Fruit fly (Drosophila melanogaster) whole organism, embryonic: ENCODE data around the gene CG11168.

ENCODE experiments used
- Antp ChIP-seq: fragments of 200-800 bp; sonication (Bioruptor generic); optimal IDR thresholded peaks from 3 replicates; lab custom pipeline; 2016; ENCODE audit warnings: missing biosample characterization, missing genetic modification characterization
- CG12659 ChIP-seq: fragments of 200-800 bp; sonication (Bioruptor generic); optimal IDR thresholded peaks from 3 replicates; lab custom pipeline; 2017; ENCODE audit warnings: mild to moderate bottlenecking, missing biosample characterization, missing genetic modification reagents, missing genetic modification characterization
- CG16815 ChIP-seq: fragments of 200-800 bp; sonication (Bioruptor generic); optimal IDR thresholded peaks from 3 replicates; lab custom pipeline; 2017; ENCODE audit warnings: missing biosample characterization, mild to moderate bottlenecking, missing genetic modification characterization
- CG17186 ChIP-seq: fragments of 200-800 bp; sonication (Bioruptor generic); optimal IDR thresholded peaks from 3 replicates; lab custom pipeline; 2017; ENCODE audit warnings: missing biosample characterization, missing genetic modification reagents, missing genetic modification characterization
- CG17328 ChIP-seq: fragments of 200-800 bp; sonication (Bioruptor generic); IDR thresholded peaks from 2 replicates; pipeline ENCODE4 v1.3.6; 2022; ENCODE audit warnings: missing biosample characterization, missing genetic modification characterization
- CG17385 ChIP-seq: fragments of 200-800 bp; sonication (Bioruptor generic); optimal IDR thresholded peaks from 3 replicates; lab custom pipeline; 2018; ENCODE audit warnings: missing biosample characterization, mild to moderate bottlenecking, missing genetic modification characterization
- CG2199 ChIP-seq: fragments of 200-800 bp; sonication (Bioruptor generic); IDR thresholded peaks from 3 replicates; pipeline ENCODE4 v1.3.6; 2022; ENCODE audit warnings: missing biosample characterization, missing genetic modification characterization
- CG3281 ChIP-seq: fragments of 200-800 bp; sonication (Bioruptor generic); optimal IDR thresholded peaks from 3 replicates; lab custom pipeline; 2017; ENCODE audit warnings: missing biosample characterization, mild to moderate bottlenecking, missing genetic modification characterization
- CG4424 ChIP-seq: fragments of 200-800 bp; sonication (Bioruptor generic); optimal IDR thresholded peaks from 3 replicates; lab custom pipeline; 2016; ENCODE audit warnings: missing biosample characterization, missing genetic modification characterization
- CG4617 ChIP-seq: fragments of 200-800 bp; sonication (Bioruptor generic); optimal IDR thresholded peaks from 3 replicates; lab custom pipeline; 2016; ENCODE audit warnings: missing biosample characterization, missing genetic modification characterization, borderline replicate concordance
- CG4707 ChIP-seq: fragments of 200-800 bp; sonication (Bioruptor generic); optimal IDR thresholded peaks from 2 replicates; lab custom pipeline; 2018; ENCODE audit warnings: missing biosample characterization, mild to moderate bottlenecking, missing genetic modification characterization, moderate library complexity
- CG5953 ChIP-seq: fragments of 200-800 bp; sonication (Bioruptor generic); IDR thresholded peaks from 2 replicates; pipeline ENCODE4 v1.3.6; 2022; ENCODE audit warnings: missing biosample characterization, missing genetic modification characterization
- CG6689 ChIP-seq: fragments of 200-800 bp; sonication (Bioruptor generic); IDR thresholded peaks from 2 replicates; pipeline ENCODE4 v1.3.6; 2022; ENCODE audit warnings: missing biosample characterization, missing genetic modification characterization
- CG6765 ChIP-seq: fragments of 200-800 bp; sonication (Bioruptor generic); optimal IDR thresholded peaks from 3 replicates; lab custom pipeline; 2017; ENCODE audit warnings: missing biosample characterization, mild to moderate bottlenecking, missing genetic modification characterization
- CG6813 ChIP-seq: fragments of 200-800 bp; sonication (Bioruptor generic); optimal IDR thresholded peaks from 2 replicates; lab custom pipeline; 2017; ENCODE audit warnings: missing biosample characterization, missing genetic modification characterization, mild to moderate bottlenecking, moderate library complexity, missing genetic modification reagents
- CG7839 ChIP-seq: fragments of 200-800 bp; sonication (Bioruptor generic); optimal IDR thresholded peaks from 3 replicates; lab custom pipeline; 2018; ENCODE audit warnings: missing biosample characterization, mild to moderate bottlenecking, missing genetic modification characterization, moderate library complexity
- CG8281 ChIP-seq: fragments of 200-800 bp; sonication (Bioruptor generic); optimal IDR thresholded peaks from 2 replicates; lab custom pipeline; 2018; ENCODE audit warnings: missing biosample characterization, mild to moderate bottlenecking, missing genetic modification characterization, moderate library complexity
- CG8290 ChIP-seq, 3 experiments: fragments of 200-800 bp; sonication (Bioruptor generic); optimal IDR thresholded peaks; 2 replicates each; lab custom pipeline; 2016 to 2019; ENCODE audit warnings: missing biosample characterization in 3 of 3, missing genetic modification characterization in 3 of 3, mild to moderate bottlenecking in 2 of 3, moderate library complexity in 1 of 3
- CG8359 ChIP-seq: fragments of 200-800 bp; sonication (Bioruptor generic); optimal IDR thresholded peaks from 2 replicates; lab custom pipeline; 2017; ENCODE audit warnings: missing biosample characterization, mild to moderate bottlenecking, missing genetic modification characterization, borderline replicate concordance
- GATAe ChIP-seq: fragments of 200-800 bp; sonication (Bioruptor generic); conservative IDR thresholded peaks from 2 replicates; pipeline ENCODE4 v1.3.6; 2022; ENCODE audit warnings: missing biosample characterization, missing genetic modification characterization
- HLH54F ChIP-seq: fragments of 200-800 bp; sonication (Bioruptor generic); optimal IDR thresholded peaks from 3 replicates; lab custom pipeline; 2016; ENCODE audit warnings: missing biosample characterization, missing genetic modification characterization
- Hmx ChIP-seq: fragments of 200-800 bp; sonication (Bioruptor generic); optimal IDR thresholded peaks from 2 replicates; lab custom pipeline; 2016; ENCODE audit warnings: missing biosample characterization, missing genetic modification characterization
- Meics ChIP-seq: fragments of 200-800 bp; sonication (Bioruptor generic); optimal IDR thresholded peaks from 2 replicates; lab custom pipeline; 2017; ENCODE audit warnings: missing biosample characterization, mild to moderate bottlenecking, missing genetic modification characterization
- NfI ChIP-seq: fragments of 200-800 bp; sonication (Bioruptor generic); optimal IDR thresholded peaks from 3 replicates; lab custom pipeline; 2018; ENCODE audit warnings: missing biosample characterization, mild to moderate bottlenecking, missing genetic modification characterization, moderate library complexity
- Oli ChIP-seq: fragments of 200-800 bp; sonication (Bioruptor generic); optimal IDR thresholded peaks from 2 replicates; lab custom pipeline; 2018; ENCODE audit warnings: missing biosample characterization, mild to moderate bottlenecking, missing genetic modification characterization, moderate library complexity
- PHDP ChIP-seq: fragments of 200-800 bp; sonication (Bioruptor generic); optimal IDR thresholded peaks from 3 replicates; lab custom pipeline; 2018; ENCODE audit warnings: missing biosample characterization, mild to moderate bottlenecking, missing genetic modification characterization, moderate library complexity
- Poxn ChIP-seq: fragments of 200-800 bp; sonication (Bioruptor generic); IDR thresholded peaks from 2 replicates; pipeline ENCODE4 v1.3.6; 2022; ENCODE audit warnings: missing biosample characterization, missing genetic modification characterization
- Ptx1 ChIP-seq: fragments of 200-800 bp; sonication (Bioruptor generic); IDR thresholded peaks from 2 replicates; pipeline ENCODE4 v1.3.6; 2022; ENCODE audit warnings: missing biosample characterization, missing genetic modification characterization
- Spps ChIP-seq: fragments of 200-800 bp; sonication (Bioruptor generic); optimal IDR thresholded peaks from 2 replicates; lab custom pipeline; 2018; ENCODE audit warnings: missing biosample characterization, mild to moderate bottlenecking, missing genetic modification characterization
- ato ChIP-seq: fragments of 200-800 bp; sonication (Bioruptor generic); IDR thresholded peaks from 2 replicates; pipeline ENCODE4 v1.3.6; 2022; ENCODE audit warnings: missing biosample characterization, missing genetic modification characterization; ENCODE audit not compliant: partially characterized antibody
- corto ChIP-seq: fragments of 200-800 bp; sonication (Bioruptor generic); optimal IDR thresholded peaks from 2 replicates; lab custom pipeline; 2016; ENCODE audit warnings: missing biosample characterization, mild to moderate bottlenecking, missing genetic modification characterization, moderate library complexity
- croc ChIP-seq: fragments of 200-800 bp; sonication (Bioruptor generic); conservative IDR thresholded peaks from 3 replicates; pipeline ENCODE4 v1.3.6; 2022; ENCODE audit warnings: missing biosample characterization, missing genetic modification characterization
- fd3F ChIP-seq: fragments of 200-800 bp; sonication (Bioruptor generic); optimal IDR thresholded peaks from 2 replicates; lab custom pipeline; 2018; ENCODE audit warnings: missing biosample characterization, mild to moderate bottlenecking, missing genetic modification characterization, moderate library complexity
- h ChIP-seq: fragments of >200 bp; optimal IDR thresholded peaks from 2 replicates; lab custom pipeline; 2017
- hbn ChIP-seq: fragments of 200-800 bp; sonication (Bioruptor generic); IDR thresholded peaks from 2 replicates; pipeline ENCODE4 v1.3.6; 2022; ENCODE audit warnings: missing biosample characterization, missing genetic modification characterization; ENCODE audit not compliant: partially characterized antibody
- jigr1 ChIP-seq: fragments of 200-800 bp; sonication (Bioruptor generic); IDR thresholded peaks from 3 replicates; pipeline ENCODE4 v1.3.6; 2022; ENCODE audit warnings: missing biosample characterization, missing genetic modification characterization
- jing ChIP-seq: fragments of 200-800 bp; sonication (Bioruptor generic); optimal IDR thresholded peaks from 2 replicates; lab custom pipeline; 2018; ENCODE audit warnings: missing biosample characterization, mild to moderate bottlenecking, missing genetic modification characterization
- jumu ChIP-seq: fragments of 200-800 bp; sonication (Bioruptor generic); optimal IDR thresholded peaks from 3 replicates; lab custom pipeline; 2016; ENCODE audit warnings: missing biosample characterization, missing genetic modification characterization
- lilli ChIP-seq: fragments of 200-800 bp; sonication (Bioruptor generic); optimal IDR thresholded peaks from 3 replicates; lab custom pipeline; 2016; ENCODE audit warnings: missing biosample characterization, missing genetic modification characterization
- mirr ChIP-seq: fragments of 200-800 bp; sonication (Bioruptor generic); optimal IDR thresholded peaks from 3 replicates; lab custom pipeline; 2018; ENCODE audit warnings: missing biosample characterization, mild to moderate bottlenecking, missing genetic modification characterization
- oc ChIP-seq: fragments of 200-800 bp; sonication (Bioruptor generic); optimal IDR thresholded peaks from 2 replicates; lab custom pipeline; 2018; ENCODE audit warnings: missing biosample characterization, mild to moderate bottlenecking, missing genetic modification characterization, moderate library complexity
- pnt ChIP-seq: fragments of 200-800 bp; sonication (Bioruptor generic); optimal IDR thresholded peaks from 3 replicates; lab custom pipeline; 2016; ENCODE audit warnings: missing biosample characterization, missing genetic modification characterization
- pzg ChIP-seq: fragments of 200-800 bp; sonication (Bioruptor generic); optimal IDR thresholded peaks from 3 replicates; lab custom pipeline; 2018; ENCODE audit warnings: missing biosample characterization, mild to moderate bottlenecking, missing genetic modification characterization, moderate library complexity
- sens ChIP-seq: fragments of 200-800 bp; sonication (Bioruptor generic); peaks from one replicate; lab custom pipeline; 2016; ENCODE audit warnings: missing biosample characterization, missing genetic modification characterization
- sna ChIP-seq: fragments of 200-800 bp; sonication (Bioruptor generic); IDR thresholded peaks from 2 replicates; pipeline ENCODE4 v1.3.6; 2022; ENCODE audit warnings: missing biosample characterization, missing genetic modification characterization; ENCODE audit not compliant: partially characterized antibody
- tll ChIP-seq, 2 experiments: fragments of 200-800 bp in 1 of 2; fragments of >200 bp in 1 of 2; sonication (Bioruptor generic) in 1 of 2; optimal IDR thresholded peaks; 2 replicates each; lab custom pipeline; 2017 to 2019; ENCODE audit warnings: missing biosample characterization in 2 of 2, missing genetic modification characterization in 2 of 2, mild to moderate bottlenecking in 1 of 2, moderate library complexity in 1 of 2
- ttk ChIP-seq: fragments of 200-800 bp; sonication (Bioruptor generic); IDR thresholded peaks from 2 replicates; pipeline ENCODE4 v2.1.2; 2022; ENCODE audit warnings: missing biosample characterization, missing genetic modification characterization
- zen ChIP-seq: fragments of 200-800 bp; sonication (Bioruptor generic); optimal IDR thresholded peaks from 3 replicates; lab custom pipeline; 2018; ENCODE audit warnings: missing biosample characterization, mild to moderate bottlenecking, missing genetic modification characterization, moderate library complexity
- zf30C ChIP-seq: fragments of 200-800 bp; sonication (Bioruptor generic); optimal IDR thresholded peaks from 3 replicates; lab custom pipeline; 2018; ENCODE audit warnings: missing biosample characterization, mild to moderate bottlenecking, missing genetic modification characterization

CG11168 gene

dm6 chr3R:24893320-24893955 lies 24.5 kb upstream of the CG11168 start (continued):
- TF ChIP-seq CG8359 (GFP tag; lab: Kevin White, UChicago) (peak; percentile 58), CG6689 (peak; percentile 86), zf30C (GFP tag; lab: Kevin White, UChicago) (peak; percentile 85), CG8290 (GFP tag; optimal IDR thresholded peaks at IDR 0.05; lab: Kevin White, UChicago) (peak; percentile 62), CG8290 (tag; optimal IDR thresholded peaks at IDR 0.05; lab: Kevin White, UChicago) (no peak), Antp (no peak), PHDP (tag; lab: Kevin White, UChicago) (no peak), corto (peak; percentile 37), ttk (GFP tag; lab: Robert Waterston, UW) (peak; percentile 55), CG17328 (GFP tag; lab: Robert Waterston, UW) (peak; percentile 65), CG5953 (GFP tag; lab: Robert Waterston, UW) (no peak), croc (peak; percentile 74), Poxn (GFP tag; lab: Robert Waterston, UW) (no peak), jigr1 (GFP tag; lab: Robert Waterston, UW) (0 out of 3 replicates have a peak, but pooled peaks have one; percentile 58), tll (GFP tag; optimal IDR thresholded peaks at IDR 0.05; lab: Kevin White, UChicago) (peak in 1 of 2 experiments; percentile 21), CG4424 (GFP tag; lab: Kevin White, UChicago) (peak; percentile 76), lilli (GFP tag; lab: Kevin White, UChicago) (peak; percentile 17), jing (GFP tag; lab: Kevin White, UChicago) (no peak), CG3281 (GFP tag; lab: Kevin White, UChicago) (peak; percentile 69), CG4617 (GFP tag; lab: Kevin White, UChicago) (no peak), CG2199 (no peak), sna (GFP tag; lab: Robert Waterston, UW) (no peak), HLH54F (GFP tag; lab: Kevin White, UChicago) (no peak), CG6813 (GFP tag; lab: Kevin White, UChicago) (peak; percentile 58), CG4707 (GFP tag; lab: Kevin White, UChicago) (no peak), Oli (tag; lab: Kevin White, UChicago) (peak; percentile 78), CG17385 (GFP tag; lab: Kevin White, UChicago) (peak; percentile 74), Ptx1 (GFP tag; lab: Robert Waterston, UW) (peak; percentile 82), CG7839 (tag; lab: Kevin White, UChicago) (peak; percentile 92), ato (0 out of 2 replicates have a peak, but pooled peaks have one; percentile 13), CG16815 (GFP tag; lab: Kevin White, UChicago) (peak; percentile 78), CG6765 (GFP tag; lab: Kevin White, UChicago) (peak; percentile 40), oc (tag; lab: Kevin White, UChicago) (peak; percentile 63), pnt (GFP tag; lab: Kevin White, UChicago) (peak; percentile 12), CG8281 (tag; lab: Kevin White, UChicago) (peak; percentile 58), NfI (peak; percentile 40), GATAe (GFP tag; lab: Robert Waterston, UW) (no peak), Meics (GFP tag; lab: Kevin White, UChicago) (peak; percentile 82), Hmx (GFP tag; lab: Kevin White, UChicago) (no peak), mirr (GFP tag; lab: Kevin White, UChicago) (no peak), h (lab: Kevin White, UChicago) (no peak), zen (tag; lab: Kevin White, UChicago) (peak; percentile 63), CG12659 (GFP tag; lab: Kevin White, UChicago) (peak; percentile 75), jumu (GFP tag; lab: Kevin White, UChicago) (no peak), sens (GFP tag; lab: Kevin White, UChicago) (peak; percentile 59), fd3F (peak; percentile 45), hbn (GFP tag; lab: Robert Waterston, UW) (no peak), CG17186 (GFP tag; lab: Kevin White, UChicago) (no peak), Spps (tag; lab: Kevin White, UChicago) (peak; percentile 75), pzg (GFP tag; lab: Kevin White, UChicago) (no peak)
